Fruit fly (Drosophila melanogaster) Kc167 (cell line): Measurements from ENCODE around the gene Nak.

Experiments
- Myc ChIP-seq: fragments of >200 bp; optimal IDR thresholded peaks from 2 replicates; lab custom pipeline; 2017; ENCODE audit warnings: missing external identifiers
- Sin3A ChIP-seq: fragments of >200 bp; optimal IDR thresholded peaks from 2 replicates; lab custom pipeline; 2018; ENCODE audit warnings: missing external identifiers
- h ChIP-seq: fragments of >200 bp; optimal IDR thresholded peaks from 3 replicates; lab custom pipeline; 2018; ENCODE audit warnings: missing external identifiers

DNA sequence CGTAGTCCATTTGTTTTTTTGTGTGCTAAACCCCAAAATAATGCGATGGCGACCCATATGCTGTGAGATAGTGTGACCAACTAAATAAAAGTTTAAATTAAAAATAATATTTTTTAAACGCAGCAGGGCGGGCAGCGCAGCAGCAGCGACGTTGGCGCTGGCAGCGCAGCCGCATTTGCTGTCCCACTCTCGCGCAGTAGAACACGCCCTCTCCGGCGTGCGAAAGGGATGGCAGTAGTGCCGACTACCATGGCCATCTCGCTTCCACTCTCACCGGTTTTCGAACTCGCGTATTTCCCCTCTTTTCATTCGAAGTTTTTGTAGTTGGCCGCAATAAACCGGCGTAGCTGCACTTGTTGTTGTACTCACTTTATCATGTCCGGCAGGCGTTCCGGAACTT, 32.5 kb downstream of the Nak start:
- no peak for TF ChIP-seq Myc (lab: Kevin White, UChicago)
- no peak for TF ChIP-seq Sin3A (lab: Kevin White, UChicago)
- TF ChIP-seq h: no peak
